Worm (Caenorhabditis elegans): ENCODE results near the gene C53D6.6.

C53D6.6 gene

ce11 chrIV:8984566-8984965 is 47.9 kb downstream of the C53D6.6 start, which contains the start of gene nstp-1:
TSS of gene nstp-1 (plus strand) at chrIV:8984866.
- TF ChIP-seq pbrm-1 (GFP tag; IDR thresholded peaks at IDR 0.05) (no peak), aptf-3 (GFP tag; IDR thresholded peaks at IDR 0.05) (no peak), nfyb-1 (GFP tag; IDR thresholded peaks at IDR 0.05) (no peak), Y79H2A.3 (GFP tag; conservative IDR thresholded peaks at IDR 0.05) (no peak), snpc-1.3 (tag; optimal IDR thresholded peaks at IDR 0.05; ENCODE audit: insufficient read depth) (no peak), nhr-80 (tag; optimal IDR thresholded peaks at IDR 0.05) (no peak), F55B11.4 (tag; optimal IDR thresholded peaks at IDR 0.05; ENCODE audit: borderline replicate concordance, insufficient read depth) (no peak), B0019.2 (GFP tag; conservative IDR thresholded peaks at IDR 0.05) (no peak), F33H1.4 (GFP tag; IDR thresholded peaks at IDR 0.05) (no peak), mel-28 (tag; optimal IDR thresholded peaks at IDR 0.05; ENCODE audit: borderline replicate concordance) (no peak), madf-8 (GFP tag; conservative IDR thresholded peaks at IDR 0.05) (no peak), somi-1 (GFP tag; optimal IDR thresholded peaks at IDR 0.05) (no peak), lin-54 (GFP tag; optimal IDR thresholded peaks at IDR 0.05) (no peak)

- no peak for TF ChIP-seq pbrm-1 (GFP tag; IDR thresholded peaks at IDR 0.05)
- TF ChIP-seq ztf-3 (GFP tag; optimal IDR thresholded peaks at IDR 0.05): no peak
- peak; percentile 0 for TF ChIP-seq nhr-80 (tag; optimal IDR thresholded peaks at IDR 0.05)
- TF ChIP-seq cebp-2 (GFP tag; IDR thresholded peaks at IDR 0.05): no peak
- TF ChIP-seq lin-40 (tag; optimal IDR thresholded peaks at IDR 0.05): peak; percentile 34
- no peak for TF ChIP-seq nhr-120 (GFP tag; IDR thresholded peaks at IDR 0.05)
These were observed 52.8 kb downstream of the C53D6.6 start, which contains the start of gene col-119 for ce11 chrIV:8979695-8980094. TSS of gene col-119 (minus strand) at chrIV:8979795.

ce11 chrIV:8979062-8979612 is 53.3 kb downstream of the C53D6.6 start:
- TF ChIP-seq ceh-40 (GFP tag; IDR thresholded peaks at IDR 0.05) (no peak), nhr-80 (tag; optimal IDR thresholded peaks at IDR 0.05) (no peak), F52B5.7 (tag; optimal IDR thresholded peaks at IDR 0.05) (peak; percentile 9), lin-54 (GFP tag; optimal IDR thresholded peaks at IDR 0.05) (no peak), madf-6 (GFP tag; IDR thresholded peaks at IDR 0.05) (no peak), unc-62 (GFP tag; optimal IDR thresholded peaks at IDR 0.05) (no peak), ceh-79 (tag; optimal IDR thresholded peaks at IDR 0.05) (no peak), egl-44 (GFP tag; IDR thresholded peaks at IDR 0.05) (no peak), hrde-1 (tag; optimal IDR thresholded peaks at IDR 0.05; ENCODE audit: borderline replicate concordance) (peak; percentile 0), rec-8 (tag; optimal IDR thresholded peaks at IDR 0.05) (no peak), pha-4 (tag; optimal IDR thresholded peaks at IDR 0.05) (no peak), egrh-3 (GFP tag; IDR thresholded peaks at IDR 0.05) (peak; percentile 68; the same call in 1 of the 2 replicates), ZK185.1 (tag; optimal IDR thresholded peaks at IDR 0.05; ENCODE audit: poor library complexity, severe bottlenecking) (no peak), F33H1.4 (GFP tag; IDR thresholded peaks at IDR 0.05) (no peak), mcd-1 (GFP tag; IDR thresholded peaks at IDR 0.05) (peak; percentile 26; the same call in 1 of the 2 replicates), pbrm-1 (GFP tag; IDR thresholded peaks at IDR 0.05) (no peak), madf-3 (GFP tag; IDR thresholded peaks at IDR 0.05) (no peak), rpc-1 (optimal IDR thresholded peaks at IDR 0.05) (no peak), rpc-1 (tag; optimal IDR thresholded peaks at IDR 0.05) (no peak), nhr-27 (tag; optimal IDR thresholded peaks at IDR 0.05) (peak; percentile 64), snpc-1.1 (tag; optimal IDR thresholded peaks at IDR 0.05; ENCODE audit: insufficient read depth) (no peak), lag-1 (GFP tag; IDR thresholded peaks at IDR 0.05) (no peak), ekl-4 (GFP tag; IDR thresholded peaks at IDR 0.05) (0 out of 2 replicates have a peak, but pooled peaks have one; percentile 8), hlh-26 (GFP tag; conservative IDR thresholded peaks at IDR 0.05) (no peak), mes-4 (tag; optimal IDR thresholded peaks at IDR 0.05) (no peak), hlh-12 (tag; optimal IDR thresholded peaks at IDR 0.05) (no peak), ztf-22 (GFP tag; optimal IDR thresholded peaks at IDR 0.05) (no peak), Y67H2A.10 (GFP tag; conservative IDR thresholded peaks at IDR 0.05) (no peak), lir-1 (GFP tag; conservative IDR thresholded peaks at IDR 0.05) (no peak), cebp-2 (GFP tag; IDR thresholded peaks at IDR 0.05) (no peak), F37B4.10 (GFP tag; IDR thresholded peaks at IDR 0.05) (no peak), Y79H2A.3 (GFP tag; conservative IDR thresholded peaks at IDR 0.05) (no peak), K11D2.4 (GFP tag; IDR thresholded peaks at IDR 0.05) (no peak)
